Worm (Caenorhabditis elegans): ENCODE measurements around the gene C27H5.2.

- no peak for TF ChIP-seq him-1 (tag; optimal IDR thresholded peaks at IDR 0.05)
- TF ChIP-seq dao-5 (tag; optimal IDR thresholded peaks at IDR 0.05) = no peak
Measured at ce11 chrII:7144307-7144706, 11.1 kb upstream of the C27H5.2 start, which contains the start of gene npr-31.

Measured in whole organism, L4/young adult.